Fruit fly (Drosophila melanogaster) whole organism, embryonic: Measurements from ENCODE around the gene mld.

Experiments used
- Abd-B ChIP-seq: fragments of 200-800 bp; sonication (Bioruptor generic); optimal IDR thresholded peaks from 2 replicates; lab custom pipeline; 2018; ENCODE audit warnings: missing biosample characterization, mild to moderate bottlenecking, missing genetic modification characterization, moderate library complexity
- BtbVII ChIP-seq: fragments of 200-800 bp; sonication (Bioruptor generic); optimal IDR thresholded peaks from 3 replicates; lab custom pipeline; 2017; ENCODE audit warnings: missing biosample characterization, mild to moderate bottlenecking, missing genetic modification characterization
- CG1024 ChIP-seq: fragments of 200-800 bp; sonication (Bioruptor generic); IDR thresholded peaks from 2 replicates; pipeline ENCODE4 v1.3.6; 2022; ENCODE audit warnings: missing biosample characterization, missing genetic modification characterization
- CG10462 ChIP-seq: fragments of 200-800 bp; sonication (Bioruptor generic); optimal IDR thresholded peaks from 2 replicates; lab custom pipeline; 2016; ENCODE audit warnings: missing biosample characterization, missing genetic modification characterization
- CG11085 ChIP-seq: fragments of 200-800 bp; sonication (Bioruptor generic); IDR thresholded peaks from 2 replicates; pipeline ENCODE4 v1.3.6; 2022; ENCODE audit warnings: missing biosample characterization, missing genetic modification characterization
- CG12071 ChIP-seq: fragments of 200-800 bp; sonication (Bioruptor generic); optimal IDR thresholded peaks from 3 replicates; lab custom pipeline; 2018; ENCODE audit warnings: missing biosample characterization, mild to moderate bottlenecking, missing genetic modification characterization
- CG12219 ChIP-seq: fragments of 200-800 bp; sonication (Bioruptor generic); optimal IDR thresholded peaks from 3 replicates; lab custom pipeline; 2018; ENCODE audit warnings: missing biosample characterization, mild to moderate bottlenecking, missing genetic modification characterization
- CG12769 ChIP-seq: fragments of 200-800 bp; sonication (Bioruptor generic); optimal IDR thresholded peaks from 2 replicates; lab custom pipeline; 2019; ENCODE audit warnings: missing biosample characterization, mild to moderate bottlenecking, missing genetic modification characterization, moderate library complexity
- CG14441 ChIP-seq: fragments of 200-800 bp; sonication (Bioruptor generic); IDR thresholded peaks from 2 replicates; pipeline ENCODE4 v1.3.6; 2022; ENCODE audit warnings: missing biosample characterization, missing genetic modification characterization
- CG15479 ChIP-seq: fragments of 200-800 bp; sonication (Bioruptor generic); optimal IDR thresholded peaks from 3 replicates; lab custom pipeline; 2019; ENCODE audit warnings: missing biosample characterization, mild to moderate bottlenecking, missing genetic modification characterization, moderate library complexity
- CG15696 ChIP-seq: fragments of 200-800 bp; sonication (Bioruptor generic); optimal IDR thresholded peaks from 2 replicates; lab custom pipeline; 2019; ENCODE audit warnings: missing biosample characterization, mild to moderate bottlenecking, missing genetic modification characterization, moderate library complexity
- CG17802 ChIP-seq: fragments of 200-800 bp; sonication (Bioruptor generic); optimal IDR thresholded peaks from 2 replicates; lab custom pipeline; 2018; ENCODE audit warnings: missing biosample characterization, mild to moderate bottlenecking, missing genetic modification characterization, moderate library complexity
- CG18262 ChIP-seq: fragments of 200-800 bp; optimal IDR thresholded peaks from 3 replicates; lab custom pipeline; 2019; ENCODE audit warnings: missing biosample characterization, mild to moderate bottlenecking, missing genetic modification characterization, moderate library complexity
- CG18619 ChIP-seq: fragments of 200-800 bp; sonication (Bioruptor generic); optimal IDR thresholded peaks from 3 replicates; lab custom pipeline; 2017; ENCODE audit warnings: missing biosample characterization, mild to moderate bottlenecking, missing genetic modification characterization
- CG2202 ChIP-seq: fragments of 200-800 bp; sonication (Bioruptor generic); optimal IDR thresholded peaks from 2 replicates; lab custom pipeline; 2018; ENCODE audit warnings: missing biosample characterization, mild to moderate bottlenecking, missing genetic modification characterization
- CG2889 ChIP-seq: fragments of 200-800 bp; sonication (Bioruptor generic); IDR thresholded peaks from 3 replicates; pipeline ENCODE4 v1.3.6; 2022; ENCODE audit warnings: missing biosample characterization, missing genetic modification characterization
- CG6689 ChIP-seq: fragments of 200-800 bp; sonication (Bioruptor generic); IDR thresholded peaks from 2 replicates; pipeline ENCODE4 v1.3.6; 2022; ENCODE audit warnings: missing biosample characterization, missing genetic modification characterization
- CG7372 ChIP-seq: fragments of 200-800 bp; sonication (Bioruptor generic); IDR thresholded peaks from 2 replicates; pipeline ENCODE4 v1.3.6; 2022; ENCODE audit warnings: missing biosample characterization, missing genetic modification characterization
- CG8765 ChIP-seq: fragments of 200-800 bp; sonication (Bioruptor generic); IDR thresholded peaks from 2 replicates; pipeline ENCODE4 v1.3.6; 2022; ENCODE audit warnings: missing biosample characterization, missing genetic modification characterization
- CG9437 ChIP-seq: fragments of 200-800 bp; sonication (Bioruptor generic); optimal IDR thresholded peaks from 2 replicates; lab custom pipeline; 2018; ENCODE audit warnings: missing biosample characterization, mild to moderate bottlenecking, missing genetic modification characterization
- Ets97D ChIP-seq: fragments of 200-800 bp; sonication (Bioruptor generic); optimal IDR thresholded peaks from 3 replicates; lab custom pipeline; 2016; ENCODE audit warnings: missing biosample characterization, missing genetic modification characterization
- Gug ChIP-seq: fragments of 200-800 bp; sonication (Bioruptor generic); IDR thresholded peaks from 4 replicates; pipeline ENCODE4 v1.3.6; 2022; ENCODE audit warnings: missing biosample characterization, missing genetic modification characterization
- H2.0 ChIP-seq: fragments of 200-800 bp; sonication (Bioruptor generic); IDR thresholded peaks from 2 replicates; pipeline ENCODE4 v1.3.6; 2022; ENCODE audit warnings: missing biosample characterization, missing genetic modification characterization
- Hand ChIP-seq: fragments of 200-800 bp; sonication (Bioruptor generic); optimal IDR thresholded peaks from 2 replicates; lab custom pipeline; 2017; ENCODE audit warnings: mild to moderate bottlenecking, missing biosample characterization, missing genetic modification reagents, missing genetic modification characterization
- Hr51 ChIP-seq, 2 experiments: fragments of 200-800 bp; sonication (Bioruptor generic); optimal IDR thresholded peaks; 2 replicates in 1 of 2; 3 replicates in 1 of 2; lab custom pipeline; 2016 to 2018; ENCODE audit warnings: missing biosample characterization in 2 of 2, missing genetic modification characterization in 2 of 2, mild to moderate bottlenecking in 1 of 2, moderate library complexity in 1 of 2
- Mes4 ChIP-seq: fragments of 200-800 bp; sonication (Bioruptor generic); optimal IDR thresholded peaks from 2 replicates; lab custom pipeline; 2016; ENCODE audit warnings: missing biosample characterization, missing genetic modification characterization
- Ssrp ChIP-seq: fragments of 200-800 bp; sonication (Bioruptor generic); optimal IDR thresholded peaks from 2 replicates; lab custom pipeline; 2018; ENCODE audit warnings: missing biosample characterization, mild to moderate bottlenecking, missing genetic modification characterization, moderate library complexity
- Trl ChIP-seq, 3 experiments: fragments of >200 bp in 2 of 3; fragments of 200-800 bp in 1 of 3; sonication (Bioruptor generic) in 1 of 3; optimal IDR thresholded peaks; 2 replicates in 1 of 3; 3 replicates in 2 of 3; lab custom pipeline; 2016 to 2017; ENCODE audit warnings: missing biosample characterization in 1 of 3, missing genetic modification characterization in 1 of 3
- Xbp1 ChIP-seq: fragments of 200-800 bp; sonication (Bioruptor generic); optimal IDR thresholded peaks from 3 replicates; lab custom pipeline; 2016; ENCODE audit warnings: missing biosample characterization, mild to moderate bottlenecking, missing genetic modification characterization
- chinmo ChIP-seq: fragments of 200-800 bp; sonication (Bioruptor generic); IDR thresholded peaks from 4 replicates; pipeline ENCODE4 v1.3.6; 2022; ENCODE audit warnings: missing biosample characterization, missing genetic modification characterization; ENCODE audit not compliant: partially characterized antibody
- corto ChIP-seq: fragments of 200-800 bp; sonication (Bioruptor generic); optimal IDR thresholded peaks from 2 replicates; lab custom pipeline; 2016; ENCODE audit warnings: missing biosample characterization, mild to moderate bottlenecking, missing genetic modification characterization, moderate library complexity
- croc ChIP-seq: fragments of 200-800 bp; sonication (Bioruptor generic); conservative IDR thresholded peaks from 3 replicates; pipeline ENCODE4 v1.3.6; 2022; ENCODE audit warnings: missing biosample characterization, missing genetic modification characterization
- emc ChIP-seq: fragments of 200-800 bp; sonication (Bioruptor generic); optimal IDR thresholded peaks from 2 replicates; lab custom pipeline; 2016; ENCODE audit warnings: missing biosample characterization, missing genetic modification characterization
- esg ChIP-seq: fragments of 200-800 bp; sonication (Bioruptor generic); conservative IDR thresholded peaks from 2 replicates; pipeline ENCODE4 v1.3.6; 2022; ENCODE audit warnings: missing biosample characterization, missing genetic modification characterization
- ftz-f1 ChIP-seq: fragments of 200-800 bp; sonication (Bioruptor generic); optimal IDR thresholded peaks from 2 replicates; lab custom pipeline; 2016; ENCODE audit warnings: missing biosample characterization, missing genetic modification characterization
- fu2 ChIP-seq: fragments of 200-800 bp; sonication (Bioruptor generic); optimal IDR thresholded peaks from 2 replicates; lab custom pipeline; 2016; ENCODE audit warnings: missing biosample characterization, missing genetic modification characterization
- gsb ChIP-seq: fragments of 200-800 bp; sonication (Bioruptor generic); IDR thresholded peaks from 2 replicates; pipeline ENCODE4 v1.3.6; 2022; ENCODE audit warnings: missing biosample characterization, missing genetic modification characterization
- hkb ChIP-seq, 2 experiments: fragments of 200-800 bp in 1 of 2; fragments of >200 bp in 1 of 2; sonication (Bioruptor generic) in 1 of 2; IDR thresholded peaks in 1 of 2; optimal IDR thresholded peaks in 1 of 2; 2 replicates each; pipeline versions ENCODE4 v1.3.6 to Lab custom; 2017 to 2022; ENCODE audit warnings: missing biosample characterization in 1 of 2, missing genetic modification characterization in 1 of 2
- inv ChIP-seq: fragments of 200-800 bp; sonication (Bioruptor generic); IDR thresholded peaks from 2 replicates; pipeline ENCODE4 v1.3.6; 2022; ENCODE audit warnings: missing biosample characterization, missing genetic modification characterization; ENCODE audit not compliant: partially characterized antibody
- kah ChIP-seq: fragments of 200-800 bp; sonication (Bioruptor generic); optimal IDR thresholded peaks from 2 replicates; lab custom pipeline; 2018; ENCODE audit warnings: missing biosample characterization, mild to moderate bottlenecking, missing genetic modification characterization
- kni ChIP-seq: fragments of 200-800 bp; sonication (Bioruptor generic); optimal IDR thresholded peaks from 3 replicates; lab custom pipeline; 2017; ENCODE audit warnings: mild to moderate bottlenecking, missing biosample characterization, missing genetic modification reagents, missing genetic modification characterization
- lbe ChIP-seq: fragments of 200-800 bp; sonication (Bioruptor generic); optimal IDR thresholded peaks from 2 replicates; lab custom pipeline; 2016; ENCODE audit warnings: missing biosample characterization, mild to moderate bottlenecking, missing genetic modification characterization
- lov ChIP-seq, 2 experiments: fragments of 200-800 bp in 1 of 2; fragments of >200 bp in 1 of 2; sonication (Bioruptor generic) in 1 of 2; IDR thresholded peaks in 1 of 2; optimal IDR thresholded peaks in 1 of 2; 2 replicates in 1 of 2; 3 replicates in 1 of 2; pipeline versions ENCODE4 v1.3.6 to Lab custom; 2017 to 2022; ENCODE audit warnings: missing biosample characterization in 1 of 2, missing genetic modification characterization in 1 of 2
- pnt ChIP-seq: fragments of 200-800 bp; sonication (Bioruptor generic); optimal IDR thresholded peaks from 3 replicates; lab custom pipeline; 2016; ENCODE audit warnings: missing biosample characterization, missing genetic modification characterization
- trh ChIP-seq: fragments of 200-800 bp; sonication (Bioruptor generic); optimal IDR thresholded peaks from 2 replicates; lab custom pipeline; 2016; ENCODE audit warnings: missing biosample characterization, missing genetic modification characterization
- unc-4 ChIP-seq: fragments of 200-800 bp; sonication (Bioruptor generic); IDR thresholded peaks from 2 replicates; pipeline ENCODE4 v1.3.6; 2022; ENCODE audit warnings: missing biosample characterization, missing genetic modification characterization; ENCODE audit not compliant: partially characterized antibody
- zen ChIP-seq: fragments of 200-800 bp; sonication (Bioruptor generic); optimal IDR thresholded peaks from 3 replicates; lab custom pipeline; 2018; ENCODE audit warnings: missing biosample characterization, mild to moderate bottlenecking, missing genetic modification characterization, moderate library complexity

The mld gene

DNA sequence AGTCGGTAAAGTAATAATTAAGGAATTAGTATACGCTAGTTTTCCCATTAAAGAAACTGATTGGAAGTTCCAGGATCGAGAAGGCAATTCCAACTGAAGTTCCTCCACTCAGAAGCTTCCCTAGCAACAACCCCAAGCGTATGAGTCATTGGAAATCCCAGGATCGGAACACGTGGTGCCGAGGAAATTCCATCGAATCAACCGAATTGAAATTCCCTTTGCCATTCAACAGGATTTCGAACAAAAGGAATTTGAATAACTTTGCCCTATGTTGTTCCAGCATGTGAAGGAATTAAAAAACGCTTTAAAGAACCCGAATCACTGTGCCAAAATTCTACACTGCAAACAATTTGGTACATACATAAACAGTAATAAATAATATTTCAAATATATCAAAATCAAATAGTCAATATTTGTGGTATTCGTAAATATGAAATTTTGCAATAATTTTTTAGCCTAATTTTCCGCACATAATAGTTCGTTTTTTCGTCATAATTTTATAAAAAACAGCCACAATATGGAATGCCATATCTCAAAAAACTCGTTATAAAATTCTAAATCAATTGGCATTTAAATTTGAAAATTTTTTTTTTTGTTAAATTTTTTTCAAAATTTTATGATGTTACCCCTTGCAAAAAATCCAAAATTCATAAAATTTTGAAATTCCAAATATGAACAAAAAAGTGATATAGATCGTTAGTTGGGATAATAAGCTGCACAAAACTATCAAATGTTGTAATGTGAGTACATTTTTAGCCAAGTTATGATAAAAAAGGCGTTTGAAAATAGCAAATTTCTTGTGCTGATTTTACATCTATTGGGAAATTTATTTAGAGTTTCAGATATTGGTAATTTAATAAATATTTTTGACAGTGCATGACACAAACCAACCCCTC is 5.1 kb upstream of the mld start (continued):
- TF ChIP-seq Mes4 (GFP tag; lab: Kevin White, UChicago) (no peak), Gug (GFP tag; lab: Robert Waterston, UW) (no peak), hkb (optimal IDR thresholded peaks at IDR 0.05; lab: Kevin White, UChicago) (no peak), hkb (GFP tag; IDR thresholded peaks at IDR 0.05; lab: Robert Waterston, UW) (no peak), fu2 (GFP tag; lab: Kevin White, UChicago) (no peak), emc (GFP tag; lab: Kevin White, UChicago) (no peak), CG18262 (tag; lab: Kevin White, UChicago) (peak; percentile 80), Ets97D (GFP tag; lab: Kevin White, UChicago) (no peak), gsb (GFP tag; lab: Robert Waterston, UW) (no peak), CG11085 (no peak), CG8765 (GFP tag; lab: Robert Waterston, UW) (no peak), CG12219 (no peak), CG9437 (GFP tag; lab: Kevin White, UChicago) (peak; percentile 50), CG14441 (GFP tag; lab: Robert Waterston, UW) (no peak), CG2202 (tag; lab: Kevin White, UChicago) (no peak), lov (optimal IDR thresholded peaks at IDR 0.05; lab: Kevin White, UChicago) (no peak), lov (GFP tag; IDR thresholded peaks at IDR 0.05; lab: Robert Waterston, UW) (no peak), pnt (GFP tag; lab: Kevin White, UChicago) (no peak), CG6689 (peak; percentile 34; the same call in 1 of the 2 replicates), ftz-f1 (GFP tag; lab: Kevin White, UChicago) (no peak), Ssrp (tag; lab: Kevin White, UChicago) (peak; percentile 43), inv (GFP tag; lab: Robert Waterston, UW) (no peak), H2.0 (GFP tag; lab: Robert Waterston, UW) (no peak), CG1024 (no peak), CG2889 (GFP tag; lab: Robert Waterston, UW) (no peak), croc (GFP tag; lab: Robert Waterston, UW) (no peak), Hand (GFP tag; lab: Kevin White, UChicago) (no peak), Xbp1 (GFP tag; lab: Kevin White, UChicago) (peak; percentile 21), esg (GFP tag; lab: Robert Waterston, UW) (no peak), CG17802 (tag; lab: Kevin White, UChicago) (no peak), CG10462 (no peak), CG15479 (GFP tag; lab: Kevin White, UChicago) (no peak), CG12769 (tag; lab: Kevin White, UChicago) (no peak), Hr51 (GFP tag; optimal IDR thresholded peaks at IDR 0.05; lab: Kevin White, UChicago) (peak in 1 of 2 experiments; percentile 19), zen (tag; lab: Kevin White, UChicago) (no peak), CG12071 (GFP tag; lab: Kevin White, UChicago) (no peak), unc-4 (GFP tag; lab: Robert Waterston, UW) (no peak), BtbVII (GFP tag; lab: Kevin White, UChicago) (no peak), chinmo (GFP tag; lab: Robert Waterston, UW) (no peak), corto (GFP tag; lab: Kevin White, UChicago) (no peak), kah (GFP tag; lab: Kevin White, UChicago) (no peak), Abd-B (GFP tag; lab: Kevin White, UChicago) (peak; percentile 18), Trl (optimal IDR thresholded peaks at IDR 0.05; lab: Kevin White, UChicago) (no peak), Trl (GFP tag; optimal IDR thresholded peaks at IDR 0.05; lab: Kevin White, UChicago) (no peak), CG15696 (tag; lab: Kevin White, UChicago) (peak; percentile 27), CG18619 (GFP tag; lab: Kevin White, UChicago) (peak; percentile 39), kni (GFP tag; lab: Kevin White, UChicago) (no peak), trh (GFP tag; lab: Kevin White, UChicago) (no peak), lbe (no peak), CG7372 (GFP tag; lab: Robert Waterston, UW) (no peak)
